Fruit fly (Drosophila melanogaster) whole organism, larva: Measurements from ENCODE around the gene CG5853.

Experiments used
- noc ChIP-seq: fragments of 200-800 bp; sonication (Bioruptor generic); optimal IDR thresholded peaks from 3 replicates; lab custom pipeline; 2019; ENCODE audit warnings: missing biosample characterization, mild to moderate bottlenecking, missing genetic modification characterization, moderate library complexity

The CG5853 gene

dm6 chr2L:9894193-9894592 lies 53.3 kb downstream of the CG5853 start:
- TF ChIP-seq noc, result no peak

DNA sequence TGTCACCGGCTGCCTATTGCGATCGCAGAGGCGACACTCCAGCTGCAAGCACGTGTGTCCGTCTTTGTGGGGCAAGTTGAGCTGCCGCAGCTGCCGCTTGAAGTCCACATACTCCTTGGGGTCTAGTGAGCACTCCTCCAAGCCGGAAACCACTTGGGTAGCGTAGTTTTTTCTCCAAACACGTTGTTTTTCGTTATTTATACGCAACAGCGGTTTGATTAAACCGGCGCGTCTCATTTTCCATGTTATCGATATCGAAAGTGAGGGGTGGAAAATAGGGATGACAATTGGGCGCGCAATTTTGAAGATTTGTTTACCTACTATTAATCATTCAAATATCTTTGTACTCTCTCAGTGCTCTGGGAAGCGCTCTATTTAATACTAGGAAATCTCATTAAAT lies 54.3 kb downstream of the CG5853 start, which contains the start of gene mtDNA-helicase:
TSS of gene mtDNA-helicase (minus strand) at position 264 of the 400 bp plus-strand sequence.
- TF ChIP-seq noc, result no peak
